Fruit fly (Drosophila melanogaster) whole organism, embryonic: ENCODE measurements around the gene CG33514.

Source experiments
- ATbp ChIP-seq: fragments of 200-800 bp; sonication (Bioruptor generic); optimal IDR thresholded peaks from 2 replicates; lab custom pipeline; 2017; ENCODE audit warnings: missing biosample characterization, mild to moderate bottlenecking, missing genetic modification characterization, missing genetic modification reagents
- BEAF-32 ChIP-seq: fragments of 200-800 bp; sonication (Bioruptor generic); optimal IDR thresholded peaks from 3 replicates; lab custom pipeline; 2017; ENCODE audit warnings: missing biosample characterization, missing genetic modification characterization, mild to moderate bottlenecking, moderate library complexity, missing genetic modification reagents
- CG10267 ChIP-seq: fragments of 200-800 bp; sonication (Bioruptor generic); optimal IDR thresholded peaks from 2 replicates; lab custom pipeline; 2018; ENCODE audit warnings: missing biosample characterization, mild to moderate bottlenecking, missing genetic modification characterization, moderate library complexity
- CG10565 ChIP-seq: fragments of 200-800 bp; sonication (Bioruptor generic); optimal IDR thresholded peaks from 3 replicates; lab custom pipeline; 2016; ENCODE audit warnings: missing biosample characterization, mild to moderate bottlenecking, missing genetic modification characterization
- CG10654 ChIP-seq: fragments of 200-800 bp; sonication (Bioruptor generic); optimal IDR thresholded peaks from 2 replicates; lab custom pipeline; 2016; ENCODE audit warnings: missing biosample characterization, missing genetic modification characterization
- CG11695 ChIP-seq: fragments of 200-800 bp; sonication (Bioruptor generic); IDR thresholded peaks from 3 replicates; pipeline ENCODE4 v1.3.6; 2022; ENCODE audit warnings: missing biosample characterization, missing genetic modification characterization
- CG12155 ChIP-seq: fragments of 200-800 bp; sonication (Bioruptor generic); optimal IDR thresholded peaks from 3 replicates; lab custom pipeline; 2016; ENCODE audit warnings: missing biosample characterization, missing genetic modification characterization
- CG13287 ChIP-seq: fragments of 200-800 bp; sonication (Bioruptor generic); IDR thresholded peaks from 2 replicates; pipeline ENCODE4 v1.3.6; 2022; ENCODE audit warnings: missing biosample characterization, missing genetic modification characterization; ENCODE audit not compliant: partially characterized antibody
- CG14014 ChIP-seq: fragments of 200-800 bp; sonication (Bioruptor generic); IDR thresholded peaks from 2 replicates; pipeline ENCODE4 v1.3.6; 2022; ENCODE audit warnings: missing biosample characterization, missing genetic modification characterization
- CG14050 ChIP-seq: fragments of 200-800 bp; sonication (Bioruptor generic); IDR thresholded peaks from 3 replicates; pipeline ENCODE4 v1.3.6; 2022; ENCODE audit warnings: missing biosample characterization, missing genetic modification characterization
- CG14710 ChIP-seq: fragments of 200-800 bp; sonication (Bioruptor generic); optimal IDR thresholded peaks from 3 replicates; lab custom pipeline; 2019; ENCODE audit warnings: missing biosample characterization, mild to moderate bottlenecking, missing genetic modification characterization, moderate library complexity
- CG14965 ChIP-seq: fragments of 200-800 bp; sonication (Bioruptor generic); optimal IDR thresholded peaks from 2 replicates; lab custom pipeline; 2016; ENCODE audit warnings: missing biosample characterization, missing genetic modification characterization, borderline replicate concordance
- CG1529 ChIP-seq: fragments of 200-800 bp; sonication (Bioruptor generic); optimal IDR thresholded peaks from 3 replicates; lab custom pipeline; 2018; ENCODE audit warnings: missing biosample characterization, missing genetic modification characterization
- CG18764 ChIP-seq: fragments of 200-800 bp; sonication (Bioruptor generic); optimal IDR thresholded peaks from 3 replicates; lab custom pipeline; 2016; ENCODE audit warnings: missing biosample characterization, missing genetic modification characterization
- CG3163 ChIP-seq: fragments of 200-800 bp; sonication (Bioruptor generic); optimal IDR thresholded peaks from 3 replicates; lab custom pipeline; 2016; ENCODE audit warnings: missing biosample characterization, missing genetic modification characterization
- CG4617 ChIP-seq: fragments of 200-800 bp; sonication (Bioruptor generic); optimal IDR thresholded peaks from 3 replicates; lab custom pipeline; 2016; ENCODE audit warnings: missing biosample characterization, missing genetic modification characterization, borderline replicate concordance
- CG6791 ChIP-seq: fragments of 200-800 bp; sonication (Bioruptor generic); IDR thresholded peaks from 3 replicates; pipeline ENCODE4 v1.3.6; 2022; ENCODE audit warnings: missing biosample characterization, missing genetic modification characterization; ENCODE audit not compliant: partially characterized antibody
- CG7357 ChIP-seq: fragments of 200-800 bp; sonication (Bioruptor generic); IDR thresholded peaks from 3 replicates; pipeline ENCODE4 v1.3.6; 2022; ENCODE audit warnings: missing biosample characterization, missing genetic modification characterization
- CG9797 ChIP-seq: fragments of 200-800 bp; sonication (Bioruptor generic); optimal IDR thresholded peaks from 3 replicates; lab custom pipeline; 2018; ENCODE audit warnings: missing biosample characterization, mild to moderate bottlenecking, missing genetic modification characterization
- Camta ChIP-seq: fragments of 200-800 bp; sonication (Bioruptor generic); optimal IDR thresholded peaks from 2 replicates; lab custom pipeline; 2016; ENCODE audit warnings: missing biosample characterization, missing genetic modification characterization
- CkIIα-i1 ChIP-seq: fragments of 200-800 bp; sonication (Bioruptor generic); IDR thresholded peaks from 2 replicates; pipeline ENCODE4 v1.3.6; 2022; ENCODE audit warnings: missing biosample characterization, missing genetic modification characterization
- Dp ChIP-seq: fragments of 200-800 bp; sonication (Bioruptor generic); optimal IDR thresholded peaks from 2 replicates; lab custom pipeline; 2018; ENCODE audit warnings: missing biosample characterization, mild to moderate bottlenecking, missing genetic modification characterization, moderate library complexity
- Dref ChIP-seq: fragments of 200-800 bp; sonication (Bioruptor generic); IDR thresholded peaks from 2 replicates; pipeline ENCODE4 v1.3.6; 2022; ENCODE audit warnings: missing biosample characterization, missing genetic modification characterization
- E2f2 ChIP-seq: fragments of 200-800 bp; sonication (Bioruptor generic); IDR thresholded peaks from 2 replicates; pipeline ENCODE4 v1.3.6; 2022; ENCODE audit warnings: missing biosample characterization, missing genetic modification characterization
- Elba2 ChIP-seq: fragments of 200-800 bp; sonication (Bioruptor generic); optimal IDR thresholded peaks from 3 replicates; lab custom pipeline; 2016; ENCODE audit warnings: missing biosample characterization, missing genetic modification characterization
- Gsc ChIP-seq: fragments of 200-800 bp; sonication (Bioruptor generic); IDR thresholded peaks from 2 replicates; pipeline ENCODE4 v1.3.6; 2022; ENCODE audit warnings: missing biosample characterization, missing genetic modification characterization
- Lhr ChIP-seq: fragments of 200-800 bp; sonication (Bioruptor generic); optimal IDR thresholded peaks from 3 replicates; lab custom pipeline; 2017; ENCODE audit warnings: mild to moderate bottlenecking, missing biosample characterization, missing genetic modification reagents, missing genetic modification characterization
- Lpt ChIP-seq: fragments of >200 bp; optimal IDR thresholded peaks from 2 replicates; lab custom pipeline; 2018; ENCODE audit warnings: missing biosample characterization, missing genetic modification characterization
- MBD-R2 ChIP-seq: fragments of 200-800 bp; sonication (Bioruptor generic); IDR thresholded peaks from 2 replicates; pipeline ENCODE4 v1.3.6; 2022; ENCODE audit warnings: missing biosample characterization, missing genetic modification characterization
- MESR4 ChIP-seq: fragments of 200-800 bp; sonication (Bioruptor generic); optimal IDR thresholded peaks from 2 replicates; lab custom pipeline; 2018; ENCODE audit warnings: missing biosample characterization, mild to moderate bottlenecking, missing genetic modification characterization, moderate library complexity
- Myb ChIP-seq: fragments of 200-800 bp; sonication (Bioruptor generic); optimal IDR thresholded peaks from 2 replicates; lab custom pipeline; 2016; ENCODE audit warnings: missing biosample characterization, missing genetic modification characterization
- Sin3A ChIP-seq: fragments of >200 bp; optimal IDR thresholded peaks from 2 replicates; lab custom pipeline; 2018
- TFAM ChIP-seq: fragments of 200-800 bp; sonication (Bioruptor generic); optimal IDR thresholded peaks from 2 replicates; lab custom pipeline; 2017; ENCODE audit warnings: missing biosample characterization, missing genetic modification characterization, inconsistent platforms
- Trl ChIP-seq, 3 experiments: fragments of >200 bp in 2 of 3; fragments of 200-800 bp in 1 of 3; sonication (Bioruptor generic) in 1 of 3; optimal IDR thresholded peaks; 2 replicates in 1 of 3; 3 replicates in 2 of 3; lab custom pipeline; 2016 to 2017; ENCODE audit warnings: missing biosample characterization in 1 of 3, missing genetic modification characterization in 1 of 3
- YL-1 ChIP-seq: fragments of 200-800 bp; sonication (Bioruptor generic); optimal IDR thresholded peaks from 3 replicates; lab custom pipeline; 2017; ENCODE audit warnings: missing biosample characterization, mild to moderate bottlenecking, missing genetic modification characterization
- chinmo ChIP-seq: fragments of 200-800 bp; sonication (Bioruptor generic); IDR thresholded peaks from 4 replicates; pipeline ENCODE4 v1.3.6; 2022; ENCODE audit warnings: missing biosample characterization, missing genetic modification characterization; ENCODE audit not compliant: partially characterized antibody
- crc ChIP-seq: fragments of 200-800 bp; sonication (Bioruptor generic); optimal IDR thresholded peaks from 2 replicates; lab custom pipeline; 2016; ENCODE audit warnings: missing biosample characterization, missing genetic modification characterization
- dm ChIP-seq: fragments of 200-800 bp; sonication (Bioruptor generic); optimal IDR thresholded peaks from 3 replicates; lab custom pipeline; 2016; ENCODE audit warnings: missing biosample characterization, missing genetic modification characterization
- jumu ChIP-seq: fragments of 200-800 bp; sonication (Bioruptor generic); optimal IDR thresholded peaks from 3 replicates; lab custom pipeline; 2016; ENCODE audit warnings: missing biosample characterization, missing genetic modification characterization
- nerfin-2 ChIP-seq: fragments of 200-800 bp; sonication (Bioruptor generic); IDR thresholded peaks from 2 replicates; pipeline ENCODE4 v1.3.6; 2022; ENCODE audit warnings: missing biosample characterization, missing genetic modification characterization; ENCODE audit not compliant: partially characterized antibody
- nom ChIP-seq: fragments of 200-800 bp; sonication (Bioruptor generic); optimal IDR thresholded peaks from 2 replicates; lab custom pipeline; 2017; ENCODE audit warnings: missing biosample characterization, missing genetic modification characterization, mild to moderate bottlenecking, moderate library complexity, missing genetic modification reagents
- oc ChIP-seq: fragments of 200-800 bp; sonication (Bioruptor generic); optimal IDR thresholded peaks from 2 replicates; lab custom pipeline; 2018; ENCODE audit warnings: missing biosample characterization, mild to moderate bottlenecking, missing genetic modification characterization, moderate library complexity
- ranshi ChIP-seq: fragments of 200-800 bp; sonication (Bioruptor generic); IDR thresholded peaks from 2 replicates; pipeline ENCODE4 v1.3.6; 2022; ENCODE audit warnings: missing biosample characterization, missing genetic modification characterization
- row ChIP-seq: fragments of 200-800 bp; sonication (Bioruptor generic); IDR thresholded peaks from 3 replicates; pipeline ENCODE4 v1.3.6; 2022; ENCODE audit warnings: missing biosample characterization, missing genetic modification characterization
- sens-2 ChIP-seq: fragments of 200-800 bp; sonication (Bioruptor generic); IDR thresholded peaks from 2 replicates; pipeline ENCODE4 v1.3.6; 2022; ENCODE audit warnings: missing biosample characterization, missing genetic modification characterization
- sna ChIP-seq: fragments of 200-800 bp; sonication (Bioruptor generic); IDR thresholded peaks from 2 replicates; pipeline ENCODE4 v1.3.6; 2022; ENCODE audit warnings: missing biosample characterization, missing genetic modification characterization; ENCODE audit not compliant: partially characterized antibody
- stwl ChIP-seq: fragments of 200-800 bp; sonication (Bioruptor generic); optimal IDR thresholded peaks from 3 replicates; lab custom pipeline; 2018; ENCODE audit warnings: missing biosample characterization, mild to moderate bottlenecking, missing genetic modification characterization, moderate library complexity
- trem ChIP-seq: fragments of 200-800 bp; optimal IDR thresholded peaks from 3 replicates; lab custom pipeline; 2019; ENCODE audit warnings: missing biosample characterization, mild to moderate bottlenecking, missing genetic modification characterization, moderate library complexity
- ttk ChIP-seq: fragments of 200-800 bp; sonication (Bioruptor generic); IDR thresholded peaks from 2 replicates; pipeline ENCODE4 v2.1.2; 2022; ENCODE audit warnings: missing biosample characterization, missing genetic modification characterization
- zen ChIP-seq: fragments of 200-800 bp; sonication (Bioruptor generic); optimal IDR thresholded peaks from 3 replicates; lab custom pipeline; 2018; ENCODE audit warnings: missing biosample characterization, mild to moderate bottlenecking, missing genetic modification characterization, moderate library complexity

Gene CG33514

dm6 chr3L:4322032-4322617, 43.1 kb upstream of the CG33514 start, which contains the start of gene CG15014 (continued):
- TF ChIP-seq BEAF-32 (GFP tag; lab: Kevin White, UChicago) (peak; percentile 25), MESR4 (peak; percentile 40), YL-1 (GFP tag; lab: Kevin White, UChicago) (peak; percentile 48), crc (GFP tag; lab: Kevin White, UChicago) (no peak), Trl (optimal IDR thresholded peaks at IDR 0.05; lab: Kevin White, UChicago) (no peak), Trl (GFP tag; optimal IDR thresholded peaks at IDR 0.05; lab: Kevin White, UChicago) (no peak), CG9797 (GFP tag; lab: Kevin White, UChicago) (peak; percentile 70), MBD-R2 (GFP tag; lab: Robert Waterston, UW) (peak; percentile 68), nerfin-2 (GFP tag; lab: Robert Waterston, UW) (no peak), Dp (peak; percentile 29), ATbp (GFP tag; lab: Kevin White, UChicago) (no peak), Sin3A (no peak), dm (GFP tag; lab: Kevin White, UChicago) (peak; percentile 43), ttk (no peak), Gsc (GFP tag; lab: Robert Waterston, UW) (no peak), CG10267 (peak; percentile 34), Myb (GFP tag; lab: Kevin White, UChicago) (no peak), sna (GFP tag; lab: Robert Waterston, UW) (no peak), CG13287 (peak; percentile 29; the same call in 1 of the 2 replicates), ranshi (GFP tag; lab: Robert Waterston, UW) (no peak), Camta (GFP tag; lab: Kevin White, UChicago) (no peak), CG10565 (GFP tag; lab: Kevin White, UChicago) (no peak), CG14014 (GFP tag; lab: Robert Waterston, UW) (no peak), CG18764 (GFP tag; lab: Kevin White, UChicago) (no peak), CG14050 (GFP tag; lab: Robert Waterston, UW) (no peak), CG3163 (no peak), CkIIα-i1 (GFP tag; lab: Robert Waterston, UW) (no peak), CG11695 (GFP tag; lab: Robert Waterston, UW) (no peak), sens-2 (no peak), Lpt (GFP tag; lab: Kevin White, UChicago) (no peak), CG7357 (no peak), CG14965 (GFP tag; lab: Kevin White, UChicago) (no peak), oc (tag; lab: Kevin White, UChicago) (no peak), CG12155 (GFP tag; lab: Kevin White, UChicago) (no peak), E2f2 (peak; percentile 14; the same call in 1 of the 2 replicates), CG1529 (GFP tag; lab: Kevin White, UChicago) (no peak), Lhr (GFP tag; lab: Kevin White, UChicago) (peak; percentile 6), row (GFP tag; lab: Robert Waterston, UW) (peak; percentile 42; the same call in 2 of the 3 replicates), zen (tag; lab: Kevin White, UChicago) (no peak), Dref (GFP tag; lab: Robert Waterston, UW) (no peak), CG14710 (tag; lab: Kevin White, UChicago) (peak; percentile 23), CG10654 (GFP tag; lab: Kevin White, UChicago) (no peak), CG6791 (GFP tag; lab: Robert Waterston, UW) (no peak; the same call in 2 of the 3 replicates), TFAM (GFP tag; lab: Kevin White, UChicago) (no peak), Elba2 (no peak), CG4617 (peak; percentile 43), stwl (tag; lab: Kevin White, UChicago) (peak; percentile 92), trem (tag; lab: Kevin White, UChicago) (peak; percentile 29), nom (GFP tag; lab: Kevin White, UChicago) (no peak), chinmo (no peak), jumu (GFP tag; lab: Kevin White, UChicago) (no peak)
